Worm (Caenorhabditis elegans): Measurements from ENCODE around the gene srm-5.
A peak's percentile ranks its signal among the peaks of the same experiment; 100 is the strongest.

Gene srm-5

ce11 chrV:14347234-14347826, 12.3 kb downstream of the srm-5 start, which contains the start of gene cept-2:
TSS of gene cept-2 (plus strand) at chrV:14347766.
- TF ChIP-seq snpc-4 (tag; optimal IDR thresholded peaks at IDR 0.05) (no peak), ceh-43 (GFP tag; optimal IDR thresholded peaks at IDR 0.05) (no peak), lin-13 (tag; optimal IDR thresholded peaks at IDR 0.05) (peak; percentile 70), mep-1 (tag; optimal IDR thresholded peaks at IDR 0.05) (peak; percentile 97), ztf-11 (tag; optimal IDR thresholded peaks at IDR 0.05) (no peak), lin-32 (GFP tag; optimal IDR thresholded peaks at IDR 0.05) (no peak), pha-4 (tag; optimal IDR thresholded peaks at IDR 0.05) (peak; percentile 58), unc-120 (tag; optimal IDR thresholded peaks at IDR 0.05; ENCODE audit: poor library complexity, severe bottlenecking) (no peak), hlh-1 (tag; optimal IDR thresholded peaks at IDR 0.05) (peak; percentile 40), nhr-12 (tag; optimal IDR thresholded peaks at IDR 0.05) (no peak), mls-2 (tag; optimal IDR thresholded peaks at IDR 0.05) (no peak), nhr-28 (tag; optimal IDR thresholded peaks at IDR 0.05) (no peak), unc-62 (GFP tag; optimal IDR thresholded peaks at IDR 0.05) (peak; percentile 27), M03D4.4 (tag; optimal IDR thresholded peaks at IDR 0.05) (no peak), drap-1 (GFP tag; optimal IDR thresholded peaks at IDR 0.05) (peak; percentile 49), nhr-2 (tag; optimal IDR thresholded peaks at IDR 0.05) (peak; percentile 8), ces-1 (GFP tag; optimal IDR thresholded peaks at IDR 0.05) (no peak), cnd-1 (tag; optimal IDR thresholded peaks at IDR 0.05) (peak; percentile 2), ceh-39 (tag; optimal IDR thresholded peaks at IDR 0.05) (peak; percentile 12), lsy-2 (tag; optimal IDR thresholded peaks at IDR 0.05) (peak; percentile 84), flh-1 (GFP tag; optimal IDR thresholded peaks at IDR 0.05) (no peak), unc-39 (tag; optimal IDR thresholded peaks at IDR 0.05) (no peak), nhr-237 (tag; optimal IDR thresholded peaks at IDR 0.05) (peak; percentile 86), sptf-1 (tag; optimal IDR thresholded peaks at IDR 0.05) (peak; percentile 56)

DNA sequence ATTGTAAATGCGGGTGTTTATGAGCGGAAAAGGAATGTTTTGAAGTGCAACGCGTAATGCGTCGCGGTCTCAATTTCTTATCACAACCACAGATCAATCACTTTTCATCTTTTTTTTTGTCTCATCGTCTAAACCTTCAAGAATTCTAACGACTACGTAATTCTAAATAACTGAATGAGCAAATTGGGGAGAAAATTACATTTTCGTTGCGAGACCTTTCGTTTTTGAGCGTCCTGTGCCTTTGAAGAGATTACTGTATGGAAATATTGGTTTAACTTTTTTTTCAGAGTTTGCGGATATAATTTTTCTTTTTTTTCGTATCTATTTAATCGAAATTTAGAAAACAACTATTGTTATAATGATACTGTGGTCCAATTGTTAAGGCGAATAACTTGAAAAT, 15.5 kb downstream of the srm-5 start:
- TF ChIP-seq sem-2 (GFP tag; optimal IDR thresholded peaks at IDR 0.05) (no peak), lsy-2 (tag; optimal IDR thresholded peaks at IDR 0.05) (no peak), pha-4 (tag; optimal IDR thresholded peaks at IDR 0.05) (no peak), hlh-1 (tag; optimal IDR thresholded peaks at IDR 0.05) (no peak), drap-1 (GFP tag; optimal IDR thresholded peaks at IDR 0.05) (no peak), nhr-28 (tag; optimal IDR thresholded peaks at IDR 0.05) (no peak)

DNA sequence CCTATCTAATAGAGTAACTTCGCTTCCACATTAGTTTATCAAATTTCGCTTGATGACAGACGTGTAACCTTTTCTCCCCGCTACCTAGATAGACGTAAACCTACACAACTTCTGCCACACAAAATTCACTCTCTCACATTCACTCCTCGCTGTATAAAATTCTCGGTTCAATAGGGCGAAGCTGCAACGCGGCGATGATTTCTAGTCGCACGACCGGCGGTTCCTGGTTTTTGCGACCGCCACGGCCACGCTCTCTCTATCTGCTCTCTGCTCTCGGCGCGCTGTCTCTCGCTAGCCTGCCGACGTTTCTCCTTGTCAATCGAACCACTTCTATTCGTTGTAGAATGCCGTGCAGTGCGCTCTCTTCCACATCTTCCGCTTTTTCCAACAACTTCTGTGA, 15.9 kb downstream of the srm-5 start:
- TF ChIP-seq nhr-12 (tag; optimal IDR thresholded peaks at IDR 0.05) (no peak), snpc-4 (tag; optimal IDR thresholded peaks at IDR 0.05) (no peak), hlh-1 (tag; optimal IDR thresholded peaks at IDR 0.05) (no peak), lin-32 (GFP tag; optimal IDR thresholded peaks at IDR 0.05) (no peak), bed-3 (GFP tag; optimal IDR thresholded peaks at IDR 0.05) (no peak), nhr-237 (tag; optimal IDR thresholded peaks at IDR 0.05) (peak; percentile 56), ztf-11 (tag; optimal IDR thresholded peaks at IDR 0.05) (peak; percentile 12), nhr-76 (tag; optimal IDR thresholded peaks at IDR 0.05) (no peak), unc-39 (tag; optimal IDR thresholded peaks at IDR 0.05) (no peak), tbx-8 (GFP tag; optimal IDR thresholded peaks at IDR 0.05) (no peak), zip-8 (tag; optimal IDR thresholded peaks at IDR 0.05) (no peak), lin-13 (tag; optimal IDR thresholded peaks at IDR 0.05) (no peak), ceh-83 (GFP tag; optimal IDR thresholded peaks at IDR 0.05) (peak; percentile 32), unc-120 (tag; optimal IDR thresholded peaks at IDR 0.05; ENCODE audit: poor library complexity, severe bottlenecking) (no peak), nhr-2 (tag; optimal IDR thresholded peaks at IDR 0.05) (no peak), elt-1 (tag; optimal IDR thresholded peaks at IDR 0.05; ENCODE audit: borderline replicate concordance, insufficient read depth) (no peak), ceh-39 (tag; optimal IDR thresholded peaks at IDR 0.05) (no peak), mls-2 (tag; optimal IDR thresholded peaks at IDR 0.05) (no peak), pha-4 (tag; optimal IDR thresholded peaks at IDR 0.05) (no peak), sem-2 (GFP tag; optimal IDR thresholded peaks at IDR 0.05) (no peak), elt-3 (tag; optimal IDR thresholded peaks at IDR 0.05) (no peak), sptf-1 (tag; optimal IDR thresholded peaks at IDR 0.05) (no peak), unc-62 (GFP tag; optimal IDR thresholded peaks at IDR 0.05) (peak; percentile 9), M03D4.4 (tag; optimal IDR thresholded peaks at IDR 0.05) (peak; percentile 2), blmp-1 (tag; optimal IDR thresholded peaks at IDR 0.05) (no peak), drap-1 (GFP tag; optimal IDR thresholded peaks at IDR 0.05) (peak; percentile 58), ceh-43 (GFP tag; optimal IDR thresholded peaks at IDR 0.05) (no peak), cnd-1 (tag; optimal IDR thresholded peaks at IDR 0.05) (no peak), mep-1 (tag; optimal IDR thresholded peaks at IDR 0.05) (peak; percentile 6), nhr-28 (tag; optimal IDR thresholded peaks at IDR 0.05) (no peak), mab-5 (tag; optimal IDR thresholded peaks at IDR 0.05) (no peak), lsy-2 (tag; optimal IDR thresholded peaks at IDR 0.05) (peak; percentile 31), ces-1 (GFP tag; optimal IDR thresholded peaks at IDR 0.05) (peak; percentile 9), ham-2 (GFP tag; optimal IDR thresholded peaks at IDR 0.05) (peak; percentile 54), flh-1 (GFP tag; optimal IDR thresholded peaks at IDR 0.05) (no peak)

All from whole organism, mixed stage, embryonic.